Fruit fly (Drosophila melanogaster): ENCODE data around the gene CG10413.

The CG10413 gene

dm6 chr2L:18561018-18561417 is 44.0 kb downstream of the CG10413 start:
- TF ChIP-seq salr (GFP tag; optimal IDR thresholded peaks at IDR 0.05) (no peak), vri (GFP tag; optimal IDR thresholded peaks at IDR 0.05) (peak; percentile 56), CG6792 (GFP tag; optimal IDR thresholded peaks at IDR 0.05) (no peak), Eip93F (GFP tag; optimal IDR thresholded peaks at IDR 0.05) (peak; percentile 54), CG8119 (GFP tag; IDR thresholded peaks at IDR 0.05) (no peak), svp (GFP tag) (peak; percentile 35)

- no peak for TF ChIP-seq OdsH (GFP tag; optimal IDR thresholded peaks at IDR 0.05)
- TF ChIP-seq fkh (GFP tag; optimal IDR thresholded peaks at IDR 0.05): peak; percentile 67
- no peak for TF ChIP-seq spab (GFP tag; optimal IDR thresholded peaks at IDR 0.05)
- no peak for TF ChIP-seq salr (GFP tag; optimal IDR thresholded peaks at IDR 0.05)
- no peak for TF ChIP-seq Gug (GFP tag; IDR thresholded peaks at IDR 0.05)
- TF ChIP-seq Ets21C (GFP tag; optimal IDR thresholded peaks at IDR 0.05): no peak
- TF ChIP-seq Smox (GFP tag; optimal IDR thresholded peaks at IDR 0.05): no peak
- no peak for TF ChIP-seq topi (GFP tag; optimal IDR thresholded peaks at IDR 0.05)
- no peak for TF ChIP-seq fd85E (GFP tag; optimal IDR thresholded peaks at IDR 0.05)
- TF ChIP-seq CG11762 (GFP tag; optimal IDR thresholded peaks at IDR 0.05; ENCODE audit: insufficient read depth): no peak
- no peak for TF ChIP-seq net (GFP tag; optimal IDR thresholded peaks at IDR 0.05)
- no peak for TF ChIP-seq cyc (GFP tag; optimal IDR thresholded peaks at IDR 0.05)
- TF ChIP-seq CG8319 (GFP tag; optimal IDR thresholded peaks at IDR 0.05): no peak
- no peak for TF ChIP-seq CG10669 (GFP tag; optimal IDR thresholded peaks at IDR 0.05)
- TF ChIP-seq Eip78C (GFP tag): peak; percentile 35
- no peak for TF ChIP-seq CG9139 (GFP tag; optimal IDR thresholded peaks at IDR 0.05)
- no peak for TF ChIP-seq Hr39 (GFP tag; optimal IDR thresholded peaks at IDR 0.05)
- no peak for TF ChIP-seq CG1621 (tag; optimal IDR thresholded peaks at IDR 0.05)
- TF ChIP-seq CG6808 (GFP tag; optimal IDR thresholded peaks at IDR 0.05): no peak
- TF ChIP-seq vri (GFP tag; optimal IDR thresholded peaks at IDR 0.05): peak; percentile 16
- TF ChIP-seq CG3919 (GFP tag; optimal IDR thresholded peaks at IDR 0.05): no peak
- TF ChIP-seq CG15336 (GFP tag; IDR thresholded peaks at IDR 0.05): no peak
- TF ChIP-seq esn (GFP tag; optimal IDR thresholded peaks at IDR 0.05): peak; percentile 9
- TF ChIP-seq CG11294 (GFP tag; IDR thresholded peaks at IDR 0.05): no peak
- no peak for TF ChIP-seq Hr4 (GFP tag; optimal IDR thresholded peaks at IDR 0.05)
- TF ChIP-seq Eip93F (GFP tag; optimal IDR thresholded peaks at IDR 0.05): peak; percentile 8
- no peak for TF ChIP-seq achi (GFP tag; optimal IDR thresholded peaks at IDR 0.05)
Measured at dm6 chr2L:18559084-18559483, 46.0 kb downstream of the CG10413 start.

- peak; percentile 86 for TF ChIP-seq Hr4 (GFP tag; optimal IDR thresholded peaks at IDR 0.05)
- TF ChIP-seq Ets96B (tag; optimal IDR thresholded peaks at IDR 0.05): peak; percentile 86
- peak in 1 of 2 experiments; percentile 54 for TF ChIP-seq salr (GFP tag; optimal IDR thresholded peaks at IDR 0.05)
- TF ChIP-seq Hr38 (GFP tag; optimal IDR thresholded peaks at IDR 0.05): no peak
- TF ChIP-seq CG15336 (GFP tag; IDR thresholded peaks at IDR 0.05): peak; percentile 89
- TF ChIP-seq CG31627 (GFP tag; optimal IDR thresholded peaks at IDR 0.05): peak; percentile 18
- TF ChIP-seq ss (GFP tag; optimal IDR thresholded peaks at IDR 0.05): peak; percentile 10 to 55
- peak; percentile 11 for TF ChIP-seq Blimp-1 (GFP tag; optimal IDR thresholded peaks at IDR 0.05)
- TF ChIP-seq cyc (GFP tag; optimal IDR thresholded peaks at IDR 0.05): peak; percentile 44
- peak; percentile 64 for TF ChIP-seq CG7368 (GFP tag; optimal IDR thresholded peaks at IDR 0.05)
- peak; percentile 71 for TF ChIP-seq CG8632 (GFP tag; optimal IDR thresholded peaks at IDR 0.05)
- TF ChIP-seq CG1621 (tag; optimal IDR thresholded peaks at IDR 0.05): peak; percentile 33
- TF ChIP-seq CG10669 (GFP tag; optimal IDR thresholded peaks at IDR 0.05): peak; percentile 70
- TF ChIP-seq fd59A (GFP tag; optimal IDR thresholded peaks at IDR 0.05): peak; percentile 15
- peak; percentile 71 for TF ChIP-seq CG10631 (GFP tag; optimal IDR thresholded peaks at IDR 0.05)
- TF ChIP-seq Sox15 (GFP tag; optimal IDR thresholded peaks at IDR 0.05): no peak
- TF ChIP-seq Ets21C (GFP tag; optimal IDR thresholded peaks at IDR 0.05): no peak
- TF ChIP-seq dsx (GFP tag; optimal IDR thresholded peaks at IDR 0.05; ENCODE audit: poor library complexity, severe bottlenecking): peak; percentile 48
- TF ChIP-seq Gug (GFP tag; IDR thresholded peaks at IDR 0.05): peak; percentile 72
- peak; percentile 49 for TF ChIP-seq Lpt (GFP tag; optimal IDR thresholded peaks at IDR 0.05)
- peak; percentile 93 for TF ChIP-seq CG6163 (GFP tag; IDR thresholded peaks at IDR 0.05)
- TF ChIP-seq svp (GFP tag): peak; percentile 77
- no peak for TF ChIP-seq vri (GFP tag; optimal IDR thresholded peaks at IDR 0.05)
- TF ChIP-seq CG3919 (GFP tag; optimal IDR thresholded peaks at IDR 0.05): peak; percentile 64
- peak; percentile 80 for TF ChIP-seq CG11294 (GFP tag; IDR thresholded peaks at IDR 0.05)
- TF ChIP-seq acj6 (GFP tag; optimal IDR thresholded peaks at IDR 0.05): peak; percentile 77
- TF ChIP-seq CG16779 (tag; optimal IDR thresholded peaks at IDR 0.05): peak; percentile 58
- peak; percentile 31 for TF ChIP-seq CG8319 (GFP tag; optimal IDR thresholded peaks at IDR 0.05)
- TF ChIP-seq pdm3 (GFP tag; optimal IDR thresholded peaks at IDR 0.05): peak; percentile 53
- TF ChIP-seq CG6792 (GFP tag; optimal IDR thresholded peaks at IDR 0.05): peak; percentile 70
Measured at dm6 chr2L:18557965-18558537, 47.0 kb downstream of the CG10413 start.

Data from whole organism, prepupa.